Fruit fly (Drosophila melanogaster): ENCODE data around the gene Josd.

The Josd gene

dm6 chrX:6267187-6267711 is 6.3 kb downstream of the Josd start, which contains the start of gene schlank (continued):
- TF ChIP-seq hbn (GFP tag; IDR thresholded peaks at IDR 0.05; ENCODE audit: partially characterized antibody) (no peak), crc (GFP tag; optimal IDR thresholded peaks at IDR 0.05) (no peak), lilli (GFP tag; optimal IDR thresholded peaks at IDR 0.05) (peak; percentile 72), Jarid2 (GFP tag; optimal IDR thresholded peaks at IDR 0.05) (no peak), ro (GFP tag; IDR thresholded peaks at IDR 0.05) (no peak), CG4282 (GFP tag; optimal IDR thresholded peaks at IDR 0.05) (peak; percentile 38), gfzf (GFP tag; optimal IDR thresholded peaks at IDR 0.05) (peak; percentile 94), trem (tag; optimal IDR thresholded peaks at IDR 0.05) (peak; percentile 10), Hr78 (GFP tag; optimal IDR thresholded peaks at IDR 0.05) (no peak), crol (GFP tag; IDR thresholded peaks at IDR 0.05) (no peak), CG14014 (GFP tag; IDR thresholded peaks at IDR 0.05) (peak; percentile 74), sqz (GFP tag; optimal IDR thresholded peaks at IDR 0.05) (no peak), row (GFP tag; IDR thresholded peaks at IDR 0.05) (peak; percentile 91), CG18476 (GFP tag; optimal IDR thresholded peaks at IDR 0.05) (peak; percentile 31), CG13894 (tag; optimal IDR thresholded peaks at IDR 0.05) (peak; percentile 23), CG33213 (GFP tag; optimal IDR thresholded peaks at IDR 0.05) (peak; percentile 37), peb (GFP tag; IDR thresholded peaks at IDR 0.05) (0 out of 2 replicates have a peak, but pooled peaks have one; percentile 29), lov (optimal IDR thresholded peaks at IDR 0.05) (no peak), lov (GFP tag; IDR thresholded peaks at IDR 0.05) (no peak), fd96Cb (tag; optimal IDR thresholded peaks at IDR 0.05) (peak; percentile 45), h (optimal IDR thresholded peaks at IDR 0.05) (no peak), dati (GFP tag; IDR thresholded peaks at IDR 0.05) (no peak), CG8089 (GFP tag; optimal IDR thresholded peaks at IDR 0.05) (peak; percentile 47), lmd (GFP tag; IDR thresholded peaks at IDR 0.05) (peak; percentile 67), Atf6 (GFP tag; IDR thresholded peaks at IDR 0.05) (peak; percentile 53; the same call in 1 of the 2 replicates), CG18262 (tag; optimal IDR thresholded peaks at IDR 0.05) (peak; percentile 53), H15 (GFP tag; IDR thresholded peaks at IDR 0.05) (peak; percentile 45; the same call in 1 of the 3 replicates), CG13624 (GFP tag; optimal IDR thresholded peaks at IDR 0.05) (peak; percentile 54), CG1603 (tag; optimal IDR thresholded peaks at IDR 0.05) (peak; percentile 45), Atf3 (GFP tag; optimal IDR thresholded peaks at IDR 0.05) (no peak), Xrp1 (GFP tag; IDR thresholded peaks at IDR 0.05) (peak; percentile 46; the same call in 1 of the 2 replicates), Blimp-1 (GFP tag; optimal IDR thresholded peaks at IDR 0.05) (no peak), pho (GFP tag; optimal IDR thresholded peaks at IDR 0.05) (peak; percentile 56), CG12942 (GFP tag; optimal IDR thresholded peaks at IDR 0.05) (peak; percentile 29), Aef1 (GFP tag; IDR thresholded peaks at IDR 0.05) (peak; percentile 30; the same call in 1 of the 3 replicates), CG7928 (GFP tag; optimal IDR thresholded peaks at IDR 0.05) (peak; percentile 85), HLH3B (GFP tag; IDR thresholded peaks at IDR 0.05) (peak; percentile 53; the same call in 1 of the 2 replicates), CG6272 (GFP tag; IDR thresholded peaks at IDR 0.05) (0 out of 2 replicates have a peak, but pooled peaks have one; percentile 6), CG10209 (GFP tag; optimal IDR thresholded peaks at IDR 0.05) (peak; percentile 17), D (optimal IDR thresholded peaks at IDR 0.05) (no peak), D (GFP tag; optimal IDR thresholded peaks at IDR 0.05) (no peak), CG8765 (GFP tag; IDR thresholded peaks at IDR 0.05) (no peak), fd102C (GFP tag; optimal IDR thresholded peaks at IDR 0.05) (no peak), CG4820 (GFP tag; optimal IDR thresholded peaks at IDR 0.05) (no peak), Ada2b (GFP tag; IDR thresholded peaks at IDR 0.05) (peak; percentile 56), Hr3 (GFP tag; optimal IDR thresholded peaks at IDR 0.05) (peak; percentile 41), GATAe (GFP tag; conservative IDR thresholded peaks at IDR 0.05) (no peak), lola (GFP tag; optimal IDR thresholded peaks at IDR 0.05) (peak in 1 of 3 experiments; percentile 37), Meics (GFP tag; optimal IDR thresholded peaks at IDR 0.05) (peak; percentile 18), zen2 (GFP tag; IDR thresholded peaks at IDR 0.05; ENCODE audit: partially characterized antibody) (no peak), CG16863 (GFP tag; optimal IDR thresholded peaks at IDR 0.05) (peak; percentile 57)
